Worm (Caenorhabditis elegans) whole organism, mixed stage, embryonic: ENCODE results near the gene nspc-9.
A peak's percentile ranks its signal among the peaks of the same experiment; 100 is the strongest.

Experiments
- M03D4.4 ChIP-seq: sonication (generic microtip); optimal IDR thresholded peaks from 2 replicates; lab custom pipeline; 2017; ENCODE audit warnings: mild to moderate bottlenecking, missing genetic modification characterization, missing compliant biosample characterization
- bed-3 ChIP-seq: fragments of 200-800 bp; sonication (Bioruptor generic); optimal IDR thresholded peaks from 3 replicates; lab custom pipeline; 2018; ENCODE audit warnings: mild to moderate bottlenecking, missing genetic modification characterization, moderate library complexity, missing compliant biosample characterization
- blmp-1 ChIP-seq: fragments of 150-350 bp; optimal IDR thresholded peaks from 2 replicates; lab custom pipeline; 2014; ENCODE audit warnings: missing biosample characterization, missing genetic modification characterization
- ceh-39 ChIP-seq: fragments of 150-350 bp; optimal IDR thresholded peaks from 2 replicates; lab custom pipeline; 2014; ENCODE audit warnings: missing biosample characterization, missing genetic modification characterization
- ceh-43 ChIP-seq: fragments of 200-800 bp; sonication (Bioruptor generic); optimal IDR thresholded peaks from 2 replicates; lab custom pipeline; 2018; ENCODE audit warnings: mild to moderate bottlenecking, missing genetic modification characterization, moderate library complexity, missing compliant biosample characterization
- ceh-83 ChIP-seq: fragments of 200-800 bp; sonication (Bioruptor generic); optimal IDR thresholded peaks from 2 replicates; lab custom pipeline; 2018; ENCODE audit warnings: mild to moderate bottlenecking, missing genetic modification characterization, missing compliant biosample characterization
- ces-1 ChIP-seq: fragments of 150-350 bp; optimal IDR thresholded peaks from 2 replicates; lab custom pipeline; 2014; ENCODE audit warnings: missing biosample characterization, missing genetic modification reagents, missing genetic modification characterization
- cnd-1 ChIP-seq: fragments of 200-800 bp; sonication (Bioruptor generic); optimal IDR thresholded peaks from 2 replicates; lab custom pipeline; 2018; ENCODE audit warnings: mild to moderate bottlenecking, missing genetic modification characterization, missing compliant biosample characterization
- drap-1 ChIP-seq: fragments of 200-800 bp; sonication (Bioruptor generic); optimal IDR thresholded peaks from 3 replicates; lab custom pipeline; 2018; ENCODE audit warnings: mild to moderate bottlenecking, missing genetic modification characterization, missing compliant biosample characterization
- elt-1 ChIP-seq: sonication (generic microtip); optimal IDR thresholded peaks from 2 replicates; lab custom pipeline; 2017; ENCODE audit warnings: missing genetic modification characterization, mild to moderate bottlenecking, missing compliant biosample characterization, antibody characterized with exemption, moderate library complexity, borderline replicate concordance; ENCODE audit not compliant: insufficient read depth
- elt-3 ChIP-seq: fragments of 150-350 bp; optimal IDR thresholded peaks from 2 replicates; lab custom pipeline; 2014; ENCODE audit warnings: missing biosample characterization, missing genetic modification characterization
- flh-1 ChIP-seq: fragments of 200-800 bp; sonication (Bioruptor generic); optimal IDR thresholded peaks from 2 replicates; lab custom pipeline; 2018; ENCODE audit warnings: mild to moderate bottlenecking, missing genetic modification characterization, moderate library complexity, missing compliant biosample characterization
- ham-2 ChIP-seq: fragments of 200-800 bp; sonication (Bioruptor generic); optimal IDR thresholded peaks from 2 replicates; lab custom pipeline; 2018; ENCODE audit warnings: mild to moderate bottlenecking, missing genetic modification characterization, missing compliant biosample characterization
- hlh-1 ChIP-seq: fragments of 150-350 bp; optimal IDR thresholded peaks from 2 replicates; lab custom pipeline; 2014; ENCODE audit warnings: missing biosample characterization, missing genetic modification reagents, missing genetic modification characterization
- lin-13 ChIP-seq: fragments of 150-350 bp; optimal IDR thresholded peaks from 2 replicates; lab custom pipeline; 2014; ENCODE audit warnings: missing biosample characterization, missing genetic modification characterization
- lin-32 ChIP-seq: fragments of 200-800 bp; sonication (Bioruptor generic); optimal IDR thresholded peaks from 2 replicates; lab custom pipeline; 2018; ENCODE audit warnings: mild to moderate bottlenecking, missing genetic modification characterization, missing compliant biosample characterization
- lsy-2 ChIP-seq: fragments of 150-350 bp; optimal IDR thresholded peaks from 2 replicates; lab custom pipeline; 2014; ENCODE audit warnings: missing biosample characterization, missing genetic modification characterization
- mab-5 ChIP-seq: fragments of 150-350 bp; optimal IDR thresholded peaks from 2 replicates; lab custom pipeline; 2014; ENCODE audit warnings: missing biosample characterization, missing genetic modification characterization
- mep-1 ChIP-seq: fragments of 150-350 bp; optimal IDR thresholded peaks from 2 replicates; lab custom pipeline; 2017; ENCODE audit warnings: missing biosample characterization, missing genetic modification reagents, missing genetic modification characterization, inconsistent platforms
- mls-2 ChIP-seq: sonication (generic microtip); optimal IDR thresholded peaks from 2 replicates; lab custom pipeline; 2016; ENCODE audit warnings: mild to moderate bottlenecking, missing genetic modification characterization, moderate library complexity, missing compliant biosample characterization
- nhr-12 ChIP-seq: fragments of 150-350 bp; optimal IDR thresholded peaks from 2 replicates; lab custom pipeline; 2014; ENCODE audit warnings: missing biosample characterization, missing genetic modification characterization
- nhr-2 ChIP-seq: fragments of 150-350 bp; optimal IDR thresholded peaks from 2 replicates; lab custom pipeline; 2014; ENCODE audit warnings: missing biosample characterization, missing genetic modification characterization
- nhr-237 ChIP-seq: fragments of 150-350 bp; optimal IDR thresholded peaks from 2 replicates; lab custom pipeline; 2014; ENCODE audit warnings: missing biosample characterization, missing genetic modification characterization
- nhr-28 ChIP-seq: fragments of 150-350 bp; optimal IDR thresholded peaks from 2 replicates; lab custom pipeline; 2014; ENCODE audit warnings: missing biosample characterization, missing genetic modification characterization
- nhr-76 ChIP-seq: sonication (generic microtip); optimal IDR thresholded peaks from 2 replicates; lab custom pipeline; 2017; ENCODE audit warnings: missing biosample characterization, missing genetic modification characterization
- pha-4 ChIP-seq: fragments of 150-350 bp; optimal IDR thresholded peaks from 2 replicates; lab custom pipeline; 2018; ENCODE audit warnings: missing biosample characterization, missing genetic modification reagents, missing genetic modification characterization
- sem-2 ChIP-seq: fragments of 200-800 bp; sonication (Bioruptor generic); optimal IDR thresholded peaks from 2 replicates; lab custom pipeline; 2018; ENCODE audit warnings: mild to moderate bottlenecking, missing genetic modification characterization, missing compliant biosample characterization
- snpc-4 ChIP-seq: fragments of 150-350 bp; optimal IDR thresholded peaks from 2 replicates; lab custom pipeline; 2014; ENCODE audit warnings: missing biosample characterization, missing genetic modification characterization
- sptf-1 ChIP-seq: sonication (generic microtip); optimal IDR thresholded peaks from 2 replicates; lab custom pipeline; 2017; ENCODE audit warnings: mild to moderate bottlenecking, missing genetic modification characterization, moderate library complexity, missing compliant biosample characterization
- tbx-8 ChIP-seq: fragments of 200-800 bp; sonication (Bioruptor generic); optimal IDR thresholded peaks from 2 replicates; lab custom pipeline; 2018; ENCODE audit warnings: mild to moderate bottlenecking, missing genetic modification characterization, moderate library complexity, missing compliant biosample characterization
- unc-120 ChIP-seq: sonication (generic microtip); optimal IDR thresholded peaks from 2 replicates; lab custom pipeline; 2017; ENCODE audit warnings: missing genetic modification characterization, missing compliant biosample characterization; ENCODE audit not compliant: poor library complexity, severe bottlenecking
- unc-39 ChIP-seq: fragments of 150-350 bp; optimal IDR thresholded peaks from 2 replicates; lab custom pipeline; 2014; ENCODE audit warnings: missing biosample characterization, missing genetic modification characterization
- unc-62 ChIP-seq: fragments of 150-350 bp; optimal IDR thresholded peaks from 2 replicates; lab custom pipeline; 2014; ENCODE audit warnings: missing biosample characterization, missing genetic modification reagents, missing genetic modification characterization
- zip-8 ChIP-seq: fragments of 150-350 bp; optimal IDR thresholded peaks from 2 replicates; lab custom pipeline; 2014; ENCODE audit warnings: missing biosample characterization, missing genetic modification characterization
- ztf-11 ChIP-seq: fragments of 150-350 bp; optimal IDR thresholded peaks from 2 replicates; lab custom pipeline; 2014; ENCODE audit warnings: missing biosample characterization, missing genetic modification characterization

nspc-9 gene

DNA sequence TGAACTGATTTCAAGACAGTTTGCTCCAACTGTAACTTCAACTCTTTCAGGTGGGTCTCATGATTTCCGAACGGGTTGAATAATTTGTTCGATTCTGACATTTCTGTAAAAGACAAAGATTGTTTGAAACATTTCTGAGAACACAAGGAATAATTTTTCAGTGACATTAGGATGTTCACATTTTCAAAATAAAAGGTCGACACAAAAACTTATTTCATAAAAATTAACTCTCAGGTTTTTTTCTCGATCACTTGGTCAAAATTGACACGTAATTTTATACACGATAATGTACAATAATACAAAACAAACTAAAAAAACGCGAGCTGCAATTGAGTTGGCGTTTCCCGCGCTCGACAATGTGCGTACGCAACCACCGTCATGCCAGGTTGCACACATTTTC lies 28.1 kb upstream of the nspc-9 start, which contains the start of gene rif-1.2:
Gene rif-1.2, minus strand, starts transcription at position 101 of the 400 bp plus-strand sequence.
- TF ChIP-seq mep-1: no peak

DNA sequence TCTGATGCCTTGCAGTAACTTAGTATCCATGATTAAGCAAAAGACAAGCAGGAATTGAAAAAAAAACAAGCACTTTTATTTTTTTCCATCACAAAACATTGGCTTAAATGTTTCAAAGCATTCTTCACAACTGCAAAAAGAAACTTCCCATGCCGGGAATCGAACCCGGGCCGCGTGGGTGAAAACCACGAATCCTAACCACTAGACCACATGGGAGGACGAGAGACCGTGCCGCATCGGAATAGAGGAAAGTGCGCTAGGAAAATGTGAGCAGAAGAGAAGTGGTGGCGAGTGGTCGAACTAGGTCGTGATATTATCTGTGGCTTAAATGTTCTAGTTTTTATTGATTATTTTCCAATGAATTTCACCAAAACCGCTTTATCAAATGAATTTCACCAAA lies 24.3 kb upstream of the nspc-9 start:
- TF ChIP-seq unc-120 (peak; percentile 41), nhr-237 (no peak), lin-13 (tag; lab: Kevin White, UChicago) (no peak), unc-62 (GFP tag; lab: Kevin White, UChicago) (no peak), zip-8 (tag; lab: Kevin White, UChicago) (no peak), lin-32 (GFP tag; lab: Kevin White, UChicago) (peak; percentile 49), blmp-1 (no peak), drap-1 (GFP tag; lab: Kevin White, UChicago) (peak; percentile 80), nhr-28 (tag; lab: Kevin White, UChicago) (no peak), hlh-1 (tag; lab: Kevin White, UChicago) (peak; percentile 26), mep-1 (peak; percentile 11), sptf-1 (tag; lab: Kevin White, UChicago) (peak; percentile 72), bed-3 (GFP tag; lab: Kevin White, UChicago) (peak; percentile 59), ceh-83 (GFP tag; lab: Kevin White, UChicago) (peak; percentile 84), ces-1 (peak; percentile 2), ceh-39 (tag; lab: Kevin White, UChicago) (no peak), flh-1 (GFP tag; lab: Kevin White, UChicago) (no peak), sem-2 (peak; percentile 64), nhr-12 (tag; lab: Kevin White, UChicago) (no peak), snpc-4 (no peak), elt-3 (tag; lab: Kevin White, UChicago) (no peak), mls-2 (peak; percentile 72), tbx-8 (GFP tag; lab: Kevin White, UChicago) (peak; percentile 36), ham-2 (GFP tag; lab: Kevin White, UChicago) (peak; percentile 51), mab-5 (tag; lab: Kevin White, UChicago) (no peak), unc-39 (tag; lab: Kevin White, UChicago) (no peak), lsy-2 (tag; lab: Kevin White, UChicago) (no peak), nhr-76 (no peak), nhr-2 (tag; lab: Kevin White, UChicago) (no peak), M03D4.4 (peak; percentile 74), ceh-43 (GFP tag; lab: Kevin White, UChicago) (peak; percentile 44), pha-4 (tag; lab: Kevin White, UChicago) (no peak), cnd-1 (tag; lab: Kevin White, UChicago) (peak; percentile 74), elt-1 (tag; lab: Kevin White, UChicago) (no peak), ztf-11 (tag; lab: Kevin White, UChicago) (no peak)
- TF ChIP-seq, all 35 proteins: peak for 16

DNA sequence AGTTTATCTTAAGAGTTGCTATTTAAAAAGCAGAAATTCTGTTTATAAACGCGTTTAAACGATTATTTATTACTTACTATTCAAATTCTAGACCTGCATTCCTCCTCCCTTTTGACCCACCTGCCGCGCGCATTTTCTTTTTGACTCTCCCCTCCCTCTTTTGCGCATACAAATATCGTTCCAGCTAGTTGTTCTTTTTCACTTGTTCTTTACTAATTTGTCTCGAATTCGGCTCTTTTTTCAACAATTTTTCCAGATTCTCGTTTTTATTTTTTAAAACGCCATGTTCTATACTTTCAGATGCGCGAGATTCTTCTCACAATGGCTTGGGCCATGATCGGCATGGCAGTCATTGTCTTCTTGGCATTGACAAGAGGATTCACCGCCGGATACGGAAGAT lies 22.2 kb upstream of the nspc-9 start, which contains the start of gene F19H6.4:
Gene F19H6.4, plus strand, starts transcription at position 301 of the 400 bp plus-strand sequence.
- TF ChIP-seq ham-2 (GFP tag; lab: Kevin White, UChicago): no peak
- TF ChIP-seq flh-1 (GFP tag; lab: Kevin White, UChicago): no peak
- TF ChIP-seq nhr-76: no peak
- TF ChIP-seq nhr-2 (tag; lab: Kevin White, UChicago): no peak
- no peak for TF ChIP-seq nhr-237
- TF ChIP-seq zip-8 (tag; lab: Kevin White, UChicago): no peak
- TF ChIP-seq snpc-4: no peak
- no peak for TF ChIP-seq pha-4 (tag; lab: Kevin White, UChicago)
- no peak for TF ChIP-seq blmp-1
- no peak for TF ChIP-seq nhr-12 (tag; lab: Kevin White, UChicago)
- no peak for TF ChIP-seq bed-3 (GFP tag; lab: Kevin White, UChicago)
- TF ChIP-seq lsy-2 (tag; lab: Kevin White, UChicago): no peak

DNA sequence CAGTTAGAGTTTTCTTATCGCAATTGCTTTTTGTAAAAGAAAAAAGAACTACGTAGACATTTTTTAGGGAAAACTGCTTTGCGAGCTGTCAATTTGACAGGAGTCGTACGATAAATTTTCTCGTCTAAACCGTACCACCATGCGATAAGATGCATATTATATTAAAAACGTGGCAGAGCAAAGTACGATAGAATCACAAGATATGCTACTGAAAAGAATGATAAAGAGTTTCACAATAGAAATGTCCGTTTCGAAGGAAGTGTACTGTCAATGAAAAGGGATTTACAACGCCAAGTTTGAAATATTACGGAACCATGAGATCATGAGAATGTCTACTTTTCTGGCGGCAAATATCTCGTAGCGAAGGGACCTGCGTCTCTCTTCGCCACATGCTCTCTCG lies 21.6 kb upstream of the nspc-9 start, which contains the start of gene F19H6.5:
Gene F19H6.5, minus strand, starts transcription at position 101 of the 400 bp plus-strand sequence.
- TF ChIP-seq ceh-83 (GFP tag; lab: Kevin White, UChicago) (no peak), bed-3 (GFP tag; lab: Kevin White, UChicago) (no peak), blmp-1 (no peak), unc-39 (tag; lab: Kevin White, UChicago) (no peak), lsy-2 (tag; lab: Kevin White, UChicago) (no peak), flh-1 (GFP tag; lab: Kevin White, UChicago) (no peak), lin-13 (tag; lab: Kevin White, UChicago) (no peak)
